Worm (Caenorhabditis elegans): ENCODE results near the gene best-4.

- TF ChIP-seq nhr-11 (tag; optimal IDR thresholded peaks at IDR 0.05) (no peak), ceh-9 (tag; optimal IDR thresholded peaks at IDR 0.05) (no peak), pha-4 (tag; optimal IDR thresholded peaks at IDR 0.05) (no peak), dve-1 (tag; optimal IDR thresholded peaks at IDR 0.05) (no peak), pqm-1 (tag; optimal IDR thresholded peaks at IDR 0.05) (no peak)
Measured at ce11 chrII:50862-51261, 39.2 kb upstream of the best-4 start.
